Worm (Caenorhabditis elegans): ENCODE data around the gene F41C6.7.

F41C6.7 gene

ce11 chrX:6840670-6841308, 44.3 kb downstream of the F41C6.7 start, which contains the start of the genes glr-6 and asg-2:
glr-6 (minus strand) TSS chrX:6840720.
asg-2 (plus strand) TSS chrX:6841258.
- TF ChIP-seq unc-98 (GFP tag; IDR thresholded peaks at IDR 0.05) (no peak), nhr-85 (tag) (peak; percentile 88), jun-1 (tag; optimal IDR thresholded peaks at IDR 0.05) (peak; percentile 58), vab-15 (tag; optimal IDR thresholded peaks at IDR 0.05) (no peak), lin-13 (GFP tag; optimal IDR thresholded peaks at IDR 0.05) (peak; percentile 78), alr-1 (tag; optimal IDR thresholded peaks at IDR 0.05; ENCODE audit: borderline replicate concordance) (no peak), sup-37 (GFP tag; optimal IDR thresholded peaks at IDR 0.05) (no peak), unc-130 (tag; optimal IDR thresholded peaks at IDR 0.05) (peak; percentile 72), pax-3 (tag; optimal IDR thresholded peaks at IDR 0.05) (peak; percentile 48), C34B4.2 (tag; optimal IDR thresholded peaks at IDR 0.05) (no peak), sptf-1 (tag; optimal IDR thresholded peaks at IDR 0.05) (no peak), blmp-1 (tag; optimal IDR thresholded peaks at IDR 0.05) (peak; percentile 76), nhr-19 (GFP tag; conservative IDR thresholded peaks at IDR 0.05) (peak; percentile 82), lin-15B (tag; optimal IDR thresholded peaks at IDR 0.05) (peak; percentile 86), egl-13 (tag; optimal IDR thresholded peaks at IDR 0.05) (peak; percentile 12), mef-2 (tag; optimal IDR thresholded peaks at IDR 0.05) (no peak), efl-1 (optimal IDR thresholded peaks at IDR 0.05) (peak; percentile 74 to 81), efl-1 (GFP tag; optimal IDR thresholded peaks at IDR 0.05 in 1 of 2) (peak; percentile 65 to 96), rnt-1 (tag; optimal IDR thresholded peaks at IDR 0.05) (peak; percentile 86), lin-14 (GFP tag; optimal IDR thresholded peaks at IDR 0.05) (peak; percentile 89), grh-1 (GFP tag; IDR thresholded peaks at IDR 0.05) (peak; percentile 40), nhr-77 (tag; optimal IDR thresholded peaks at IDR 0.05) (peak; percentile 86), nhr-12 (tag; optimal IDR thresholded peaks at IDR 0.05) (no peak), dsc-1 (tag; optimal IDR thresholded peaks at IDR 0.05) (peak; percentile 64), aly-2 (tag; optimal IDR thresholded peaks at IDR 0.05) (no peak), unc-30 (tag; optimal IDR thresholded peaks at IDR 0.05) (no peak), nhr-71 (tag; optimal IDR thresholded peaks at IDR 0.05) (peak; percentile 90), snpc-4 (tag; optimal IDR thresholded peaks at IDR 0.05) (peak; percentile 28), ztf-11 (tag; optimal IDR thresholded peaks at IDR 0.05) (peak in 1 of 2 experiments; percentile 25), ceh-8 (GFP tag; optimal IDR thresholded peaks at IDR 0.05) (no peak), mep-1 (tag; optimal IDR thresholded peaks at IDR 0.05) (peak; percentile 91), ets-5 (GFP tag; IDR thresholded peaks at IDR 0.05) (no peak), hlh-4 (tag; optimal IDR thresholded peaks at IDR 0.05) (no peak), egl-27 (tag; optimal IDR thresholded peaks at IDR 0.05) (peak in 1 of 2 experiments; percentile 3), unc-62 (GFP tag; optimal IDR thresholded peaks at IDR 0.05) (no peak), dpl-1 (GFP tag; optimal IDR thresholded peaks at IDR 0.05) (peak; percentile 67 to 79 (median 75)), Y116A8C.19 (tag; optimal IDR thresholded peaks at IDR 0.05; ENCODE audit: borderline replicate concordance) (no peak), aha-1 (tag; optimal IDR thresholded peaks at IDR 0.05) (no peak), zip-4 (GFP tag; optimal IDR thresholded peaks at IDR 0.05) (no peak), nhr-47 (tag; optimal IDR thresholded peaks at IDR 0.05) (peak; percentile 84), mdl-1 (tag; optimal IDR thresholded peaks at IDR 0.05) (peak in 1 of 2 experiments; percentile 84), pqm-1 (tag; optimal IDR thresholded peaks at IDR 0.05) (no peak), nhr-90 (tag; optimal IDR thresholded peaks at IDR 0.05; ENCODE audit: poor library complexity) (peak; percentile 78), mab-9 (GFP tag; IDR thresholded peaks at IDR 0.05) (no peak), lin-39 (tag; optimal IDR thresholded peaks at IDR 0.05) (peak; percentile 55), tlp-1 (tag; optimal IDR thresholded peaks at IDR 0.05) (no peak), nhr-20 (tag; optimal IDR thresholded peaks at IDR 0.05) (peak; percentile 86), fkh-8 (tag; optimal IDR thresholded peaks at IDR 0.05) (peak; percentile 77), irx-1 (tag; optimal IDR thresholded peaks at IDR 0.05) (peak; percentile 43), ceh-63 (GFP tag; optimal IDR thresholded peaks at IDR 0.05) (no peak), C04F5.9 (tag; optimal IDR thresholded peaks at IDR 0.05) (no peak), nhr-11 (tag; optimal IDR thresholded peaks at IDR 0.05) (peak; percentile 32)
